In the genomic region with DNA sequence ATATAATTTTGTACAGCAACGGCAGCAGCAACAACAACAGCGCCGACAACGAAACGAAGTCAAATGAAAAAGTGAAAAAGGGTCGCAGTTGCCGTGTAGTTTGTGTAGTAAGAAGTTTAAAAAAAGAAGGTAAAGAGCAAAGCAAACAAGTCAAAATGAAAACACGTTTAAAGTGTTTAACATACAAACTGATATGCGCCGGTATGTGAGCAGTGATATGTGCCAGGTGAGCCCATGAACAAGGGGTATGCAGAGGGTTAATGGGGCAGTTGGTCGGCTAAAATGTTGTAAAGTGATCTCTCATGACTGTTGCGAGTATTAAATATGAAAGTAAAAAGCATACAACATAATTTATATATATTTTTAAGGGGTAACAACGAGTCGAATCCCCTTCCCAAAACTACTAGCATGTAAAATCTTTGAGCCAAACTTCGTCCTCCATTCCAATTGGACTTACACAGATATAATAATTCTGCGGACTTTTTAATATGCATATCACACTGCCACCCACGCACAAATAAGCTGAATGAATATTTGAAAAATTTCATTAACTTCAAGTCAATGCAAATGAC, we compare ENCODE assay signal across 6 fruit fly cellular contexts.
TF ChIP-seq lines count a peak whose summit lies in the region.

No protein-coding gene starts in this region.

- TF ChIP-seq CTCF in whole organism, embryonic (GFP tag; optimal IDR thresholded peaks at IDR 0.05; lab: Kevin White, UChicago), result peak; percentile 6

TF ChIP-seq in whole organism, 6 proteins besides CTCF, POLR2A, EP300 and RAD21:
- TF ChIP-seq pan (optimal IDR thresholded peaks at IDR 0.05; lab: Kevin White, UChicago) (peak; percentile 88), CG8478 (optimal IDR thresholded peaks at IDR 0.05; lab: Kevin White, UChicago) (no peak), EcR (GFP tag; optimal IDR thresholded peaks at IDR 0.05; lab: Kevin White, UChicago) (no peak), psq (optimal IDR thresholded peaks at IDR 0.05; lab: Kevin White, UChicago) (no peak), Dll (optimal IDR thresholded peaks at IDR 0.05; lab: Kevin White, UChicago) (no peak)

TF ChIP-seq in whole organism, adult, 20 proteins besides CTCF, POLR2A, EP300 and RAD21:
- TF ChIP-seq pad (GFP tag; optimal IDR thresholded peaks at IDR 0.05; lab: Kevin White, UChicago) (no peak), bab1 (GFP tag; optimal IDR thresholded peaks at IDR 0.05; lab: Kevin White, UChicago) (peak; percentile 41), Mnt (GFP tag; optimal IDR thresholded peaks at IDR 0.05; lab: Kevin White, UChicago) (no peak)
TF ChIP-seq in whole organism, adult: peak in this region for 1.

TF ChIP-seq in whole organism, embryonic, 481 proteins besides CTCF, POLR2A, EP300 and RAD21 (continues in another document):
- TF ChIP-seq stc (GFP tag; IDR thresholded peaks at IDR 0.05; lab: Robert Waterston, UW) (peak; percentile 80), CG8359 (GFP tag; optimal IDR thresholded peaks at IDR 0.05; lab: Kevin White, UChicago; ENCODE audit: borderline replicate concordance) (peak; percentile 25), CG11504 (tag; optimal IDR thresholded peaks at IDR 0.05; lab: Kevin White, UChicago) (peak; percentile 80), PHDP (tag; optimal IDR thresholded peaks at IDR 0.05; lab: Kevin White, UChicago) (peak; percentile 28), gsb (GFP tag; IDR thresholded peaks at IDR 0.05; lab: Robert Waterston, UW) (peak; percentile 85), CG11247 (GFP tag; IDR thresholded peaks at IDR 0.05; lab: Robert Waterston, UW) (peak; percentile 88), Sry-δ (GFP tag; optimal IDR thresholded peaks at IDR 0.05; lab: Kevin White, UChicago) (no peak), CG2199 (GFP tag; IDR thresholded peaks at IDR 0.05; lab: Robert Waterston, UW) (peak; percentile 80; the same call in 1 of the 3 replicates), Rx (GFP tag; IDR thresholded peaks at IDR 0.05; lab: Robert Waterston, UW) (peak; percentile 72), CG6272 (GFP tag; IDR thresholded peaks at IDR 0.05; lab: Robert Waterston, UW) (peak; percentile 73), sima (GFP tag; optimal IDR thresholded peaks at IDR 0.05; lab: Kevin White, UChicago) (no peak), CHES-1-like (GFP tag; optimal IDR thresholded peaks at IDR 0.05; lab: Kevin White, UChicago) (no peak), Trl (optimal IDR thresholded peaks at IDR 0.05; lab: Kevin White, UChicago) (no peak), Trl (GFP tag; optimal IDR thresholded peaks at IDR 0.05; lab: Kevin White, UChicago) (peak; percentile 54), CG18476 (GFP tag; optimal IDR thresholded peaks at IDR 0.05; lab: Kevin White, UChicago) (peak; percentile 40), MESR4 (GFP tag; optimal IDR thresholded peaks at IDR 0.05; lab: Kevin White, UChicago) (no peak), prd (optimal IDR thresholded peaks at IDR 0.05; lab: Kevin White, UChicago) (no peak), prd (GFP tag; IDR thresholded peaks at IDR 0.05; lab: Robert Waterston, UW) (peak; percentile 94), Hr51 (GFP tag; optimal IDR thresholded peaks at IDR 0.05; lab: Kevin White, UChicago) (peak in 1 of 2 experiments; percentile 37)

TF ChIP-seq in whole organism, prepupa, 60 proteins besides CTCF, POLR2A, EP300 and RAD21 (continues in another document):
- TF ChIP-seq Sox15 (GFP tag; optimal IDR thresholded peaks at IDR 0.05; lab: Kevin White, UChicago) (peak; percentile 35), pdm3 (GFP tag; optimal IDR thresholded peaks at IDR 0.05; lab: Kevin White, UChicago) (peak; percentile 17), CG10669 (GFP tag; optimal IDR thresholded peaks at IDR 0.05; lab: Kevin White, UChicago) (no peak), esn (GFP tag; optimal IDR thresholded peaks at IDR 0.05; lab: Kevin White, UChicago) (peak; percentile 79), svp (GFP tag; lab: Kevin White, UChicago) (peak; percentile 92), spab (GFP tag; optimal IDR thresholded peaks at IDR 0.05; lab: Kevin White, UChicago) (no peak), Gug (GFP tag; IDR thresholded peaks at IDR 0.05; lab: Robert Waterston, UW) (peak; percentile 83), topi (GFP tag; optimal IDR thresholded peaks at IDR 0.05; lab: Kevin White, UChicago) (peak; percentile 85), CG34406 (GFP tag; optimal IDR thresholded peaks at IDR 0.05; lab: Kevin White, UChicago) (peak; percentile 31), Eip75B (GFP tag; optimal IDR thresholded peaks at IDR 0.05; lab: Kevin White, UChicago) (peak; percentile 74), CG10631 (GFP tag; optimal IDR thresholded peaks at IDR 0.05; lab: Kevin White, UChicago) (peak; percentile 47), CG9139 (GFP tag; optimal IDR thresholded peaks at IDR 0.05; lab: Kevin White, UChicago) (no peak), cyc (GFP tag; optimal IDR thresholded peaks at IDR 0.05; lab: Kevin White, UChicago) (peak; percentile 83), CG8632 (GFP tag; optimal IDR thresholded peaks at IDR 0.05; lab: Kevin White, UChicago) (peak; percentile 31), CG16779 (tag; optimal IDR thresholded peaks at IDR 0.05; lab: Kevin White, UChicago) (no peak), Eip78C (GFP tag; lab: Kevin White, UChicago) (peak; percentile 89), eg (GFP tag; IDR thresholded peaks at IDR 0.05; lab: Robert Waterston, UW) (peak; percentile 93), Hr39 (GFP tag; optimal IDR thresholded peaks at IDR 0.05; lab: Kevin White, UChicago) (peak; percentile 56), Ets21C (GFP tag; optimal IDR thresholded peaks at IDR 0.05; lab: Kevin White, UChicago) (peak; percentile 62), CG8319 (GFP tag; optimal IDR thresholded peaks at IDR 0.05; lab: Kevin White, UChicago) (peak; percentile 2)

TF ChIP-seq in whole organism, pupa, 21 proteins besides CTCF, POLR2A, EP300 and RAD21:
- TF ChIP-seq gl (tag; optimal IDR thresholded peaks at IDR 0.05; lab: Kevin White, UChicago) (no peak), fd96Ca (GFP tag; IDR thresholded peaks at IDR 0.05; lab: Robert Waterston, UW) (no peak; the same call in 1 of the 3 replicates), CG32121 (GFP tag; IDR thresholded peaks at IDR 0.05; lab: Robert Waterston, UW) (peak; percentile 87), rn (GFP tag; IDR thresholded peaks at IDR 0.05; lab: Robert Waterston, UW) (peak; percentile 78), CG13204 (GFP tag; optimal IDR thresholded peaks at IDR 0.05; lab: Kevin White, UChicago) (no peak), CG8301 (tag; optimal IDR thresholded peaks at IDR 0.05; lab: Kevin White, UChicago) (peak; percentile 23), CG15710 (tag; optimal IDR thresholded peaks at IDR 0.05; lab: Kevin White, UChicago) (no peak), CG14655 (GFP tag; optimal IDR thresholded peaks at IDR 0.05; lab: Kevin White, UChicago) (peak; percentile 33), EcR (GFP tag; optimal IDR thresholded peaks at IDR 0.05; lab: Kevin White, UChicago) (no peak), Pif1A (GFP tag; optimal IDR thresholded peaks at IDR 0.05; lab: Kevin White, UChicago) (peak; percentile 28), CG34367 (tag; optimal IDR thresholded peaks at IDR 0.05; lab: Kevin White, UChicago) (no peak), Pif1B (GFP tag; optimal IDR thresholded peaks at IDR 0.05; lab: Kevin White, UChicago) (peak; percentile 28), CG17806 (tag; optimal IDR thresholded peaks at IDR 0.05; lab: Kevin White, UChicago) (peak; percentile 54), D1 (tag; optimal IDR thresholded peaks at IDR 0.05; lab: Kevin White, UChicago) (no peak), CG4496 (GFP tag; IDR thresholded peaks at IDR 0.05; lab: Robert Waterston, UW) (peak; percentile 93), CG10348 (GFP tag; IDR thresholded peaks at IDR 0.05; lab: Robert Waterston, UW) (no peak), CG8159 (tag; optimal IDR thresholded peaks at IDR 0.05; lab: Kevin White, UChicago) (peak; percentile 35), CG12605 (GFP tag; IDR thresholded peaks at IDR 0.05; lab: Robert Waterston, UW) (peak; percentile 65), CG9948 (tag; optimal IDR thresholded peaks at IDR 0.05; lab: Kevin White, UChicago) (peak; percentile 26), Snoo (tag; optimal IDR thresholded peaks at IDR 0.05; lab: Kevin White, UChicago) (peak; percentile 62), Ets98B (GFP tag; IDR thresholded peaks at IDR 0.05; lab: Robert Waterston, UW) (peak; percentile 84)

TF ChIP-seq in whole organism, wandering third instar larva, 38 proteins besides CTCF, POLR2A, EP300 and RAD21 (continues in another document):
- peak; percentile 28 for TF ChIP-seq br (GFP tag; optimal IDR thresholded peaks at IDR 0.05; lab: Kevin White, UChicago)
- TF ChIP-seq sv (GFP tag; optimal IDR thresholded peaks at IDR 0.05; lab: Kevin White, UChicago), result peak; percentile 27
- TF ChIP-seq lola (GFP tag; optimal IDR thresholded peaks at IDR 0.05; lab: Kevin White, UChicago), result no peak
- no peak for TF ChIP-seq Sp1 (GFP tag; optimal IDR thresholded peaks at IDR 0.05; lab: Kevin White, UChicago)
- no peak for TF ChIP-seq Vsx2 (GFP tag; optimal IDR thresholded peaks at IDR 0.05; lab: Kevin White, UChicago; ENCODE audit: partially characterized antibody)
- peak; percentile 23 for TF ChIP-seq Hnf4 (GFP tag; optimal IDR thresholded peaks at IDR 0.05; lab: Kevin White, UChicago)
- TF ChIP-seq usp (GFP tag; optimal IDR thresholded peaks at IDR 0.05; lab: Kevin White, UChicago), result no peak
- no peak for TF ChIP-seq CG9705 (GFP tag; optimal IDR thresholded peaks at IDR 0.05; lab: Kevin White, UChicago)
- TF ChIP-seq sage (GFP tag; optimal IDR thresholded peaks at IDR 0.05; lab: Kevin White, UChicago), result no peak
- TF ChIP-seq CrebA (GFP tag; optimal IDR thresholded peaks at IDR 0.05; lab: Kevin White, UChicago; ENCODE audit: borderline replicate concordance), result peak; percentile 26
- TF ChIP-seq Hr78 (GFP tag; optimal IDR thresholded peaks at IDR 0.05; lab: Kevin White, UChicago), result no peak
- TF ChIP-seq ey (GFP tag; optimal IDR thresholded peaks at IDR 0.05; lab: Kevin White, UChicago), result peak; percentile 19
- TF ChIP-seq psq (GFP tag; optimal IDR thresholded peaks at IDR 0.05; lab: Kevin White, UChicago), result peak; percentile 72
- TF ChIP-seq HLH106 (tag; optimal IDR thresholded peaks at IDR 0.05; lab: Kevin White, UChicago), result peak; percentile 76
- no peak for TF ChIP-seq dsf (GFP tag; optimal IDR thresholded peaks at IDR 0.05; lab: Kevin White, UChicago; ENCODE audit: borderline replicate concordance)
- TF ChIP-seq woc (GFP tag; optimal IDR thresholded peaks at IDR 0.05; lab: Kevin White, UChicago), result peak; percentile 39
- TF ChIP-seq pan (optimal IDR thresholded peaks at IDR 0.05; lab: Kevin White, UChicago), result peak; percentile 49
- TF ChIP-seq dmrt93B (GFP tag; optimal IDR thresholded peaks at IDR 0.05; lab: Kevin White, UChicago), result peak; percentile 52
- TF ChIP-seq OdsH (GFP tag; optimal IDR thresholded peaks at IDR 0.05; lab: Kevin White, UChicago), result peak; percentile 8
- TF ChIP-seq N (GFP tag; optimal IDR thresholded peaks at IDR 0.05; lab: Kevin White, UChicago), result no peak
- peak in 1 of 2 experiments; percentile 87 for TF ChIP-seq foxo (GFP tag; optimal IDR thresholded peaks at IDR 0.05; lab: Kevin White, UChicago)
- TF ChIP-seq Dif (GFP tag; optimal IDR thresholded peaks at IDR 0.05; lab: Kevin White, UChicago; ENCODE audit: partially characterized antibody), result no peak
- no peak for TF ChIP-seq CG32264 (GFP tag; optimal IDR thresholded peaks at IDR 0.05; lab: Kevin White, UChicago)
- TF ChIP-seq h (GFP tag; optimal IDR thresholded peaks at IDR 0.05; lab: Kevin White, UChicago), result peak; percentile 88
